Fruit fly (Drosophila melanogaster) whole organism, embryonic: Measurements from ENCODE around the gene CG12818.
A peak's percentile ranks its signal among the peaks of the same experiment; 100 is the strongest.

Source experiments
- B-H1 ChIP-seq: fragments of 200-800 bp; sonication (Bioruptor generic); IDR thresholded peaks from 3 replicates; pipeline ENCODE4 v1.3.6; 2022; ENCODE audit warnings: missing biosample characterization, missing genetic modification characterization
- CG10959 ChIP-seq: fragments of 200-800 bp; sonication (Bioruptor generic); IDR thresholded peaks from 2 replicates; pipeline ENCODE4 v1.3.6; 2022; ENCODE audit warnings: missing biosample characterization, missing genetic modification characterization
- CG11093 ChIP-seq: fragments of 200-800 bp; sonication (Bioruptor generic); IDR thresholded peaks from 3 replicates; pipeline ENCODE4 v1.3.6; 2022; ENCODE audit warnings: missing biosample characterization, missing genetic modification characterization
- CG11456 ChIP-seq: fragments of 200-800 bp; sonication (Bioruptor generic); IDR thresholded peaks from 3 replicates; pipeline ENCODE4 v1.3.6; 2022; ENCODE audit warnings: missing biosample characterization, missing genetic modification characterization
- CG11504 ChIP-seq: fragments of 200-800 bp; sonication (Bioruptor generic); optimal IDR thresholded peaks from 3 replicates; lab custom pipeline; 2019; ENCODE audit warnings: missing biosample characterization, mild to moderate bottlenecking, missing genetic modification characterization, moderate library complexity
- CG12942 ChIP-seq: fragments of 200-800 bp; sonication (Bioruptor generic); optimal IDR thresholded peaks from 3 replicates; lab custom pipeline; 2016; ENCODE audit warnings: missing biosample characterization, missing genetic modification characterization
- CG13296 ChIP-seq: fragments of 200-800 bp; sonication (Bioruptor generic); optimal IDR thresholded peaks from 3 replicates; lab custom pipeline; 2018; ENCODE audit warnings: missing biosample characterization, mild to moderate bottlenecking, missing genetic modification characterization
- CG1603 ChIP-seq: fragments of 200-800 bp; sonication (Bioruptor generic); optimal IDR thresholded peaks from 2 replicates; lab custom pipeline; 2019; ENCODE audit warnings: missing biosample characterization, mild to moderate bottlenecking, missing genetic modification characterization, moderate library complexity
- CG17612 ChIP-seq: fragments of 200-800 bp; sonication (Bioruptor generic); IDR thresholded peaks from 2 replicates; pipeline ENCODE4 v1.3.6; 2022; ENCODE audit warnings: missing biosample characterization, missing genetic modification characterization
- CG18262 ChIP-seq: fragments of 200-800 bp; optimal IDR thresholded peaks from 3 replicates; lab custom pipeline; 2019; ENCODE audit warnings: missing biosample characterization, mild to moderate bottlenecking, missing genetic modification characterization, moderate library complexity
- CG18476 ChIP-seq: fragments of 200-800 bp; sonication (Bioruptor generic); optimal IDR thresholded peaks from 2 replicates; lab custom pipeline; 2016; ENCODE audit warnings: missing biosample characterization, mild to moderate bottlenecking, missing genetic modification characterization
- CG2120 ChIP-seq: fragments of 200-800 bp; sonication (Bioruptor generic); optimal IDR thresholded peaks from 3 replicates; lab custom pipeline; 2016; ENCODE audit warnings: missing biosample characterization, missing genetic modification characterization
- CG33213 ChIP-seq: fragments of 200-800 bp; sonication (Bioruptor generic); optimal IDR thresholded peaks from 3 replicates; lab custom pipeline; 2016; ENCODE audit warnings: missing biosample characterization, missing genetic modification characterization
- CG3838 ChIP-seq: fragments of 200-800 bp; sonication (Bioruptor generic); optimal IDR thresholded peaks from 3 replicates; lab custom pipeline; 2016; ENCODE audit warnings: missing biosample characterization, missing genetic modification characterization
- CG4707 ChIP-seq: fragments of 200-800 bp; sonication (Bioruptor generic); optimal IDR thresholded peaks from 2 replicates; lab custom pipeline; 2018; ENCODE audit warnings: missing biosample characterization, mild to moderate bottlenecking, missing genetic modification characterization, moderate library complexity
- CG7556 ChIP-seq: fragments of 200-800 bp; sonication (Bioruptor generic); optimal IDR thresholded peaks from 2 replicates; lab custom pipeline; 2017; ENCODE audit warnings: missing biosample characterization, mild to moderate bottlenecking, missing genetic modification characterization
- CG7963 ChIP-seq: fragments of 200-800 bp; sonication (Bioruptor generic); IDR thresholded peaks from 3 replicates; pipeline ENCODE4 v1.3.6; 2022; ENCODE audit warnings: missing biosample characterization, missing genetic modification characterization; ENCODE audit not compliant: partially characterized antibody
- CrebB ChIP-seq: fragments of 200-800 bp; sonication (Bioruptor generic); optimal IDR thresholded peaks from 3 replicates; lab custom pipeline; 2018; ENCODE audit warnings: missing biosample characterization, mild to moderate bottlenecking, missing genetic modification characterization
- Dad ChIP-seq: fragments of 200-800 bp; sonication (Bioruptor generic); optimal IDR thresholded peaks from 3 replicates; lab custom pipeline; 2016; ENCODE audit warnings: missing biosample characterization, missing genetic modification characterization
- Dip2 ChIP-seq: fragments of 200-800 bp; sonication (Bioruptor generic); IDR thresholded peaks from 2 replicates; pipeline ENCODE4 v1.3.6; 2022; ENCODE audit warnings: missing biosample characterization, missing genetic modification characterization
- Dp ChIP-seq: fragments of 200-800 bp; sonication (Bioruptor generic); optimal IDR thresholded peaks from 2 replicates; lab custom pipeline; 2018; ENCODE audit warnings: missing biosample characterization, mild to moderate bottlenecking, missing genetic modification characterization, moderate library complexity
- Gsc ChIP-seq: fragments of 200-800 bp; sonication (Bioruptor generic); IDR thresholded peaks from 2 replicates; pipeline ENCODE4 v1.3.6; 2022; ENCODE audit warnings: missing biosample characterization, missing genetic modification characterization
- HmgZ ChIP-seq: fragments of 200-800 bp; sonication (Bioruptor generic); optimal IDR thresholded peaks from 2 replicates; lab custom pipeline; 2018; ENCODE audit warnings: missing biosample characterization, mild to moderate bottlenecking, missing genetic modification characterization
- Hr51 ChIP-seq, 2 experiments: fragments of 200-800 bp; sonication (Bioruptor generic); optimal IDR thresholded peaks; 2 replicates in 1 of 2; 3 replicates in 1 of 2; lab custom pipeline; 2016 to 2018; ENCODE audit warnings: missing biosample characterization in 2 of 2, missing genetic modification characterization in 2 of 2, mild to moderate bottlenecking in 1 of 2, moderate library complexity in 1 of 2
- Hr78 ChIP-seq, 2 experiments: fragments of 200-800 bp in 1 of 2; fragments of >200 bp in 1 of 2; sonication (Bioruptor generic) in 1 of 2; optimal IDR thresholded peaks; 2 replicates each; lab custom pipeline; 2017 to 2019; ENCODE audit warnings: missing biosample characterization in 2 of 2, missing genetic modification characterization in 2 of 2, mild to moderate bottlenecking in 1 of 2, moderate library complexity in 1 of 2
- Lhr ChIP-seq: fragments of 200-800 bp; sonication (Bioruptor generic); optimal IDR thresholded peaks from 3 replicates; lab custom pipeline; 2017; ENCODE audit warnings: mild to moderate bottlenecking, missing biosample characterization, missing genetic modification reagents, missing genetic modification characterization
- Lpt ChIP-seq: fragments of >200 bp; optimal IDR thresholded peaks from 2 replicates; lab custom pipeline; 2018; ENCODE audit warnings: missing biosample characterization, missing genetic modification characterization
- Max ChIP-seq: fragments of 200-800 bp; sonication (Bioruptor generic); optimal IDR thresholded peaks from 2 replicates; lab custom pipeline; 2016; ENCODE audit warnings: missing biosample characterization, mild to moderate bottlenecking, missing genetic modification characterization
- Optix ChIP-seq: fragments of 200-800 bp; sonication (Bioruptor generic); IDR thresholded peaks from 3 replicates; pipeline ENCODE4 v1.3.6; 2022; ENCODE audit warnings: missing biosample characterization, missing genetic modification characterization
- Tbp ChIP-seq: fragments of >200 bp; optimal IDR thresholded peaks from 2 replicates; lab custom pipeline; 2018; ENCODE audit warnings: missing biosample characterization, missing genetic modification characterization
- Vsx1 ChIP-seq: fragments of 200-800 bp; sonication (Bioruptor generic); optimal IDR thresholded peaks from 2 replicates; lab custom pipeline; 2017; ENCODE audit warnings: missing biosample characterization, mild to moderate bottlenecking, missing genetic modification characterization, missing genetic modification reagents
- al ChIP-seq: fragments of 200-800 bp; sonication (Bioruptor generic); IDR thresholded peaks from 2 replicates; pipeline ENCODE4 v1.3.6; 2022; ENCODE audit warnings: missing biosample characterization, missing genetic modification characterization
- chn ChIP-seq: fragments of 200-800 bp; sonication (Bioruptor generic); optimal IDR thresholded peaks from 2 replicates; lab custom pipeline; 2016; ENCODE audit warnings: missing biosample characterization, missing genetic modification characterization
- esg ChIP-seq: fragments of 200-800 bp; sonication (Bioruptor generic); conservative IDR thresholded peaks from 2 replicates; pipeline ENCODE4 v1.3.6; 2022; ENCODE audit warnings: missing biosample characterization, missing genetic modification characterization
- fd64A ChIP-seq: fragments of 200-800 bp; sonication (Bioruptor generic); optimal IDR thresholded peaks from 3 replicates; lab custom pipeline; 2018; ENCODE audit warnings: missing biosample characterization, mild to moderate bottlenecking, missing genetic modification characterization
- gem ChIP-seq: fragments of 200-800 bp; sonication (Bioruptor generic); optimal IDR thresholded peaks from 2 replicates; lab custom pipeline; 2019; ENCODE audit warnings: missing biosample characterization, mild to moderate bottlenecking, missing genetic modification characterization, moderate library complexity
- gt ChIP-seq: fragments of 200-800 bp; sonication (Bioruptor generic); IDR thresholded peaks from 2 replicates; pipeline ENCODE4 v1.3.6; 2022; ENCODE audit warnings: missing biosample characterization, missing genetic modification characterization
- hb ChIP-seq: fragments of 200-800 bp; sonication (Bioruptor generic); IDR thresholded peaks from 3 replicates; pipeline ENCODE4 v1.3.6; 2022; ENCODE audit warnings: missing biosample characterization, missing genetic modification characterization; ENCODE audit not compliant: partially characterized antibody
- jing ChIP-seq: fragments of 200-800 bp; sonication (Bioruptor generic); optimal IDR thresholded peaks from 2 replicates; lab custom pipeline; 2018; ENCODE audit warnings: missing biosample characterization, mild to moderate bottlenecking, missing genetic modification characterization
- lov ChIP-seq, 2 experiments: fragments of 200-800 bp in 1 of 2; fragments of >200 bp in 1 of 2; sonication (Bioruptor generic) in 1 of 2; IDR thresholded peaks in 1 of 2; optimal IDR thresholded peaks in 1 of 2; 2 replicates in 1 of 2; 3 replicates in 1 of 2; pipeline versions ENCODE4 v1.3.6 to Lab custom; 2017 to 2022; ENCODE audit warnings: missing biosample characterization in 1 of 2, missing genetic modification characterization in 1 of 2
- onecut ChIP-seq: fragments of 200-800 bp; sonication (Bioruptor generic); IDR thresholded peaks from 2 replicates; pipeline ENCODE4 v1.3.6; 2022; ENCODE audit warnings: missing biosample characterization, missing genetic modification characterization
- ranshi ChIP-seq: fragments of 200-800 bp; sonication (Bioruptor generic); IDR thresholded peaks from 2 replicates; pipeline ENCODE4 v1.3.6; 2022; ENCODE audit warnings: missing biosample characterization, missing genetic modification characterization
- salm ChIP-seq: fragments of 200-800 bp; sonication (Bioruptor generic); optimal IDR thresholded peaks from 2 replicates; lab custom pipeline; 2018; ENCODE audit warnings: missing biosample characterization, mild to moderate bottlenecking, missing genetic modification characterization
- so ChIP-seq: fragments of 200-800 bp; sonication (Bioruptor generic); IDR thresholded peaks from 3 replicates; pipeline ENCODE4 v1.3.6; 2022; ENCODE audit warnings: missing biosample characterization, missing genetic modification characterization
- tgo ChIP-seq: fragments of 200-800 bp; sonication (Bioruptor generic); IDR thresholded peaks from 3 replicates; pipeline ENCODE4 v1.3.6; 2022; ENCODE audit warnings: missing biosample characterization, missing genetic modification characterization
- tll ChIP-seq, 2 experiments: fragments of 200-800 bp in 1 of 2; fragments of >200 bp in 1 of 2; sonication (Bioruptor generic) in 1 of 2; optimal IDR thresholded peaks; 2 replicates each; lab custom pipeline; 2017 to 2019; ENCODE audit warnings: missing biosample characterization in 2 of 2, missing genetic modification characterization in 2 of 2, mild to moderate bottlenecking in 1 of 2, moderate library complexity in 1 of 2
- toy ChIP-seq: fragments of 200-800 bp; sonication (Bioruptor generic); IDR thresholded peaks from 2 replicates; pipeline ENCODE4 v1.3.6; 2022; ENCODE audit warnings: missing biosample characterization, missing genetic modification characterization
- ttk ChIP-seq: fragments of 200-800 bp; sonication (Bioruptor generic); IDR thresholded peaks from 2 replicates; pipeline ENCODE4 v2.1.2; 2022; ENCODE audit warnings: missing biosample characterization, missing genetic modification characterization
- twi ChIP-seq: fragments of 200-800 bp; optimal IDR thresholded peaks from 2 replicates; lab custom pipeline; 2019; ENCODE audit warnings: missing biosample characterization, mild to moderate bottlenecking, missing genetic modification characterization, moderate library complexity
- wor ChIP-seq: fragments of 200-800 bp; sonication (Bioruptor generic); IDR thresholded peaks from 2 replicates; pipeline ENCODE4 v1.3.6; 2022; ENCODE audit warnings: missing biosample characterization, missing genetic modification characterization
- z ChIP-seq: fragments of 200-800 bp; sonication (Bioruptor generic); IDR thresholded peaks from 3 replicates; pipeline ENCODE4 v1.3.6; 2022; ENCODE audit warnings: missing biosample characterization, missing genetic modification characterization

The CG12818 gene

dm6 chr3R:10332823-10333263 is 1.5 kb downstream of the CG12818 start, which contains the start of gene sle (continued):
- no peak for TF ChIP-seq Vsx1 (GFP tag; lab: Kevin White, UChicago)
- TF ChIP-seq Optix (GFP tag; lab: Robert Waterston, UW), result no peak
- peak; percentile 48 for TF ChIP-seq Lhr (GFP tag; lab: Kevin White, UChicago)
- peak; percentile 61 for TF ChIP-seq CG18476 (GFP tag; lab: Kevin White, UChicago)
- no peak for TF ChIP-seq jing
- peak; percentile 86 for TF ChIP-seq Max (GFP tag; lab: Kevin White, UChicago)
- TF ChIP-seq tgo, result 0 out of 3 replicates have a peak, but pooled peaks have one; percentile 17
- peak; percentile 69 for TF ChIP-seq Dad (GFP tag; lab: Kevin White, UChicago)
- TF ChIP-seq gt (GFP tag; lab: Robert Waterston, UW), result no peak
- TF ChIP-seq CG18262 (tag; lab: Kevin White, UChicago), result no peak
- TF ChIP-seq Gsc (GFP tag; lab: Robert Waterston, UW), result no peak
- no peak for TF ChIP-seq CG11456 (GFP tag; lab: Robert Waterston, UW)
- TF ChIP-seq CG17612, result no peak
- no peak for TF ChIP-seq CG1603 (tag; lab: Kevin White, UChicago)
- no peak for TF ChIP-seq Dip2
- no peak for TF ChIP-seq z (GFP tag; lab: Robert Waterston, UW)
- TF ChIP-seq onecut, result no peak
- no peak for TF ChIP-seq wor (GFP tag; lab: Robert Waterston, UW)
- no peak for TF ChIP-seq gem (tag; lab: Kevin White, UChicago)
- no peak for TF ChIP-seq ttk (GFP tag; lab: Robert Waterston, UW)
- TF ChIP-seq CG11504, result no peak
- peak; percentile 42 for TF ChIP-seq CG33213
- no peak; the same call in 1 of the 2 replicates for TF ChIP-seq al
- no peak for TF ChIP-seq fd64A (GFP tag; lab: Kevin White, UChicago)
- TF ChIP-seq Hr51 (GFP tag; optimal IDR thresholded peaks at IDR 0.05; lab: Kevin White, UChicago), result peak in 1 of 2 experiments; percentile 36
- TF ChIP-seq lov (optimal IDR thresholded peaks at IDR 0.05; lab: Kevin White, UChicago), result no peak
- TF ChIP-seq lov (GFP tag; IDR thresholded peaks at IDR 0.05; lab: Robert Waterston, UW), result no peak
- no peak for TF ChIP-seq CG7556 (GFP tag; lab: Kevin White, UChicago)
- TF ChIP-seq tll (GFP tag; optimal IDR thresholded peaks at IDR 0.05; lab: Kevin White, UChicago), result no peak
- peak; percentile 82 for TF ChIP-seq Dp (GFP tag; lab: Kevin White, UChicago)
- TF ChIP-seq ranshi (GFP tag; lab: Robert Waterston, UW), result no peak
- TF ChIP-seq CG4707 (GFP tag; lab: Kevin White, UChicago), result no peak
- peak; percentile 66 for TF ChIP-seq chn
- no peak for TF ChIP-seq CG11093 (GFP tag; lab: Robert Waterston, UW)
- no peak for TF ChIP-seq CG10959 (GFP tag; lab: Robert Waterston, UW)
- TF ChIP-seq CG13296 (GFP tag; lab: Kevin White, UChicago), result peak; percentile 59
- TF ChIP-seq B-H1, result no peak
- TF ChIP-seq CG3838 (GFP tag; lab: Kevin White, UChicago), result no peak
- TF ChIP-seq esg (GFP tag; lab: Robert Waterston, UW), result no peak
- no peak for TF ChIP-seq salm (tag; lab: Kevin White, UChicago)
- no peak for TF ChIP-seq hb (GFP tag; lab: Robert Waterston, UW)
- TF ChIP-seq CrebB (tag; lab: Kevin White, UChicago), result no peak
- TF ChIP-seq Tbp (GFP tag; lab: Kevin White, UChicago), result no peak
- peak; percentile 47 for TF ChIP-seq CG12942
- TF ChIP-seq HmgZ (tag; lab: Kevin White, UChicago), result peak; percentile 90
- no peak for TF ChIP-seq Hr78 (GFP tag; optimal IDR thresholded peaks at IDR 0.05; lab: Kevin White, UChicago)
- TF ChIP-seq CG7963 (GFP tag; lab: Robert Waterston, UW), result no peak; the same call in 2 of the 3 replicates
- TF ChIP-seq so (GFP tag; lab: Robert Waterston, UW), result no peak
- peak; percentile 68 for TF ChIP-seq twi (tag; lab: Kevin White, UChicago)
- no peak for TF ChIP-seq Lpt (GFP tag; lab: Kevin White, UChicago)
- TF ChIP-seq CG2120 (GFP tag; lab: Kevin White, UChicago), result peak; percentile 80
- no peak for TF ChIP-seq toy (GFP tag; lab: Robert Waterston, UW)
